Worm (Caenorhabditis elegans): ENCODE results near the gene cox-15.

The cox-15 gene

ce11 chrII:11184757-11185341, 49.9 kb downstream of the cox-15 start, which contains the start of gene lir-3 (continued):
- TF ChIP-seq hlh-11 (tag; optimal IDR thresholded peaks at IDR 0.05) (peak; percentile 58), daf-16 (GFP tag; optimal IDR thresholded peaks at IDR 0.05) (no peak), daf-16 (tag; optimal IDR thresholded peaks at IDR 0.05) (peak; percentile 48), ztf-7 (tag; optimal IDR thresholded peaks at IDR 0.05) (no peak), pqm-1 (tag; optimal IDR thresholded peaks at IDR 0.05) (no peak), aha-1 (tag) (peak; percentile 74), snpc-4 (tag; optimal IDR thresholded peaks at IDR 0.05) (no peak), saeg-2 (GFP tag; IDR thresholded peaks at IDR 0.05) (no peak), tag-97 (GFP tag; IDR thresholded peaks at IDR 0.05) (no peak), lin-1 (GFP tag; IDR thresholded peaks at IDR 0.05) (no peak), ceh-20 (GFP tag; IDR thresholded peaks at IDR 0.05) (no peak), ctbp-1 (GFP tag; IDR thresholded peaks at IDR 0.05) (no peak), lin-38 (GFP tag; IDR thresholded peaks at IDR 0.05) (no peak), ztf-11 (tag; optimal IDR thresholded peaks at IDR 0.05) (no peak), skn-1 (tag; optimal IDR thresholded peaks at IDR 0.05) (no peak), ces-1 (GFP tag; optimal IDR thresholded peaks at IDR 0.05) (no peak), spr-3 (GFP tag; optimal IDR thresholded peaks at IDR 0.05) (no peak), Y75B8A.6 (GFP tag; IDR thresholded peaks at IDR 0.05) (no peak), mxl-2 (GFP tag; conservative IDR thresholded peaks at IDR 0.05) (no peak), pha-4 (GFP tag; IDR thresholded peaks at IDR 0.05) (no peak), pha-4 (tag; optimal IDR thresholded peaks at IDR 0.05) (no peak), daf-19 (GFP tag; conservative IDR thresholded peaks at IDR 0.05) (no peak), nhr-48 (tag; optimal IDR thresholded peaks at IDR 0.05) (no peak), dpl-1 (GFP tag; optimal IDR thresholded peaks at IDR 0.05) (no peak), mdl-1 (tag; optimal IDR thresholded peaks at IDR 0.05) (no peak), lim-7 (GFP tag; IDR thresholded peaks at IDR 0.05) (no peak), nhr-6 (tag; optimal IDR thresholded peaks at IDR 0.05) (no peak), ama-1 (optimal IDR thresholded peaks at IDR 0.05) (no peak), T26A8.4 (GFP tag; IDR thresholded peaks at IDR 0.05) (no peak), mep-1 (tag; optimal IDR thresholded peaks at IDR 0.05) (no peak), lin-29 (GFP tag; IDR thresholded peaks at IDR 0.05) (no peak), spr-1 (tag; optimal IDR thresholded peaks at IDR 0.05) (no peak), attf-4 (tag; optimal IDR thresholded peaks at IDR 0.05) (no peak), nhr-42 (GFP tag; IDR thresholded peaks at IDR 0.05) (no peak), ZK546.5 (tag; optimal IDR thresholded peaks at IDR 0.05) (no peak), php-3 (GFP tag; IDR thresholded peaks at IDR 0.05) (no peak), lir-3 (tag; optimal IDR thresholded peaks at IDR 0.05) (no peak), daf-12 (tag; optimal IDR thresholded peaks at IDR 0.05) (no peak), unc-62 (GFP tag; optimal IDR thresholded peaks at IDR 0.05 in 1 of 2) (no peak), unc-62 (tag; optimal IDR thresholded peaks at IDR 0.05) (no peak), ZK337.2 (GFP tag; IDR thresholded peaks at IDR 0.05) (no peak), F44E2.7 (GFP tag; IDR thresholded peaks at IDR 0.05) (no peak), mdt-29 (GFP tag; IDR thresholded peaks at IDR 0.05) (no peak), lsy-2 (tag; optimal IDR thresholded peaks at IDR 0.05) (peak in 1 of 2 experiments; percentile 50), fkh-10 (GFP tag; optimal IDR thresholded peaks at IDR 0.05) (no peak), zip-2 (tag; optimal IDR thresholded peaks at IDR 0.05) (no peak), dve-1 (tag; optimal IDR thresholded peaks at IDR 0.05; ENCODE audit: insufficient read depth) (no peak), dmd-8 (GFP tag; IDR thresholded peaks at IDR 0.05) (no peak), ceh-32 (tag; optimal IDR thresholded peaks at IDR 0.05; ENCODE audit: poor library complexity) (no peak), hlh-30 (tag; optimal IDR thresholded peaks at IDR 0.05; ENCODE audit: insufficient read depth) (peak; percentile 55), egl-43 (GFP tag; IDR thresholded peaks at IDR 0.05) (peak; percentile 70; the same call in 1 of the 2 replicates), madf-9 (GFP tag; conservative IDR thresholded peaks at IDR 0.05) (no peak), set-16 (GFP tag; IDR thresholded peaks at IDR 0.05) (peak; percentile 38; the same call in 1 of the 2 replicates)

All from whole organism, L4 larva.